Worm (Caenorhabditis elegans) whole organism, L4/young adult: ENCODE data around the gene Y49F6B.9.

Experiments used
- W03F9.2 ChIP-seq: fragments of 150-350 bp; optimal IDR thresholded peaks from 2 replicates; lab custom pipeline; 2014; ENCODE audit warnings: missing biosample characterization, missing genetic modification characterization
- dao-5 ChIP-seq: sonication (generic microtip); optimal IDR thresholded peaks from 2 replicates; lab custom pipeline; 2016; ENCODE audit warnings: missing genotype, missing genetic modification characterization, moderate library complexity, missing compliant biosample characterization
- him-1 ChIP-seq: sonication (generic microtip); optimal IDR thresholded peaks from 2 replicates; lab custom pipeline; 2016; ENCODE audit warnings: missing genotype, missing genetic modification reagents, missing genetic modification characterization, missing compliant biosample characterization

Gene Y49F6B.9

DNA sequence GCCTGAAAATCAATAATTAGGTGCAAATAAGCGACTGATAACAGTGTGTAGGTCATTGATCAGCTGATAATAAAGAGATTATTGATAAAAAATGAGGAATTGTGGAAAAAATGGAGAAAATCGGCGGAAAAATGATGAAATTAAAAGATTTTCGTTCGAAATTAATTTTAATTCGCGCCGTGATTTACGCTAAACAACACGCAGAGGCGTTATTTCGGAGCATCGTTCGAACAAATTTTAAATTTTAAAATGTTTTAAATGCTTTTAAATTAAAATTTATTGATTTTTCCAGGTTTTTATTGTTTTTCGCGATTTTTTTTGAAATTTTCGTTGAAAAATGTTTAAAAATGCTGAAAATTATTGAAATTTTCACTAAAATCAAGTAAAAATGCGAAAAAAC lies at the start of gene Y49F6B.9:
TSS of gene Y49F6B.9 (minus strand) at position 2 of the 400 bp plus-strand sequence.
- TF ChIP-seq him-1 (tag; lab: Kevin White, UChicago) (no peak), W03F9.2 (no peak), dao-5 (tag; lab: Kevin White, UChicago) (no peak)

DNA sequence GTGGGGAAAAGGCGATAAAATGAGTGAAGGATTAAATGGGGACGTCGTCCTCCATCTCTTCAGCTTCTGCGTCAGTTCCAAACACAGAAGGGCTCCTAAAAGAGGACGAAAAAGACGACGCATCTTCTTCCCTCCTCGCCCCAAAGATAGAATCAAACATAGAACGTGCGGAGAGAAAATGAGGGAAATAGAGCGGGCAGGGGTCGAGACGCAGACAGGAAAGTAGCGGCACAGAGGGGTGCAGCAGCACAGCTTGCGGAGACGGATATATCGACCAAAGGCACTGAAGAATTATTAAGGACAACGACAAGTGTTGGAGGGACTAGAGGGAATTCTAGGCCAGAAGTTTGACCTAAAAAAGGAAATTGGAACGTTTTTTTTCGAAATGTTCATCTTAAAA lies 48.1 kb upstream of the Y49F6B.9 start:
- TF ChIP-seq W03F9.2 = no peak
- TF ChIP-seq him-1 (tag; lab: Kevin White, UChicago) = peak; percentile 3

DNA sequence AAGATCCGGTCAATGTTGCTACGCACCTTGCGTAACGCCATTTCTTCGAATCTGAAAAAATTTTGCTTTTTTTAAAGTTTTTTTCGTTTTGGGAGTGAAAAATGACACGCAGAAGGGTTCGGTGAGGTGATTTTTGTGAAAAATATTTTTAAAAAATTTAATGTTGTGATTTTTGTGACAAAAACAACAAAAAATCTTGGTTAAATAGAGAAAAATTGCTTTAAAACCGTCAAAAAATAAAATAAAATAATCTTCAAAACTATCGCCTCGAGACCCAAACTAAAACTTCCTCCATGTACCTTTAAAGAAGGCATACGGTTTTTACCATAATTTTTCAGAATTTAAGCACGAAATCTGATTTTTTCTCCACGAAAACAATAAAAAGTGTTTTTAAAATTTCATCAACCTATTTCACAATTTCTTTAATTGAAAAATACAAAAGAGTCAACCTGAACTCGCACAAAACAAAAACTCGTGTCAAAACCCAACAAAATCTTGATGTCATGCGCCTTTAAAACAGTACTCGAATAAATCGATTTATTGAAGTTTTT lies 47.3 kb upstream of the Y49F6B.9 start, which contains the start of gene apd-3:
TSS of gene apd-3 (minus strand) at position 51 of the 551 bp plus-strand sequence.
- TF ChIP-seq dao-5 (tag; lab: Kevin White, UChicago) = no peak

DNA sequence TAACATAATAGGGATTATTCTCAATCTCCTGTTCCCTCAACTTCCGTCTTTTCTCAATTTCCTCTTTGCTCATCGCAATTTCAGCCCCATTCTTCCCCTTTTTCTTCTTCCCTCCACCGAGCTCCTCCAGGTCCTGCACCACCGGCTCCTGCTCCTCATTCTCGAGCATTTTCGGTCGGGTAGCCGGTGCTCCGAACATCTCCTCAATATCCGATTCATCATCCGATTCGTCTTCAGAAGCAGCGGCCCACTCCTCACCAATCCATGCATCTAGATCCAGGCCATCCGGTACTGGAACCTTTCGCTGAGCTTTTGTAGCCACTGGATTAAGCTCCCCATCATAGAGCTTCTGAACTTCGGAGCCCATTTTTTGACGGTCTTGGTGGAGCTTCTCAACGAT lies 41.0 kb upstream of the Y49F6B.9 start:
- no peak for TF ChIP-seq him-1 (tag; lab: Kevin White, UChicago)
- TF ChIP-seq dao-5 (tag; lab: Kevin White, UChicago) = no peak
- TF ChIP-seq W03F9.2 = no peak

DNA sequence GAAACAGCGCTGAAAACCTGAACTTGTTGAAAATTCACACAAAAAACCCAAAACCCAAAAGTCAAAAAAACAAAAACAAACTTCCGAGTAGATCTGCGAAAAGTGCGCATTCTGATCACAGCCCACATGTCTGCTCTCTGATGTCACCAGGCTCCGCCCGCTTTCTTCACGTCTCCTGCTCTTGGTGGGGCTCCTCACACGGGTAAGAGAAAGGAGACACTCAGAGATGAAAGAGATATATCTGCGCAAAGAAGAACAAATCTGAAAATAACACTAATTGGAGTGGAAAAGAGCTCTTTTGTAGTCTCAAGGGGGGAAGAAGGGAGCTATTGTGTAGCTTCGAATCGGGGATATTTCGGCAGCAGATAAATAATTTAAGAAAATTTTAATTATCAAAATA lies 29.1 kb upstream of the Y49F6B.9 start, which contains the start of gene ncs-6:
TSS of gene ncs-6 (minus strand) at position 261 of the 400 bp plus-strand sequence.
- no peak for TF ChIP-seq W03F9.2
- no peak for TF ChIP-seq him-1 (tag; lab: Kevin White, UChicago)

DNA sequence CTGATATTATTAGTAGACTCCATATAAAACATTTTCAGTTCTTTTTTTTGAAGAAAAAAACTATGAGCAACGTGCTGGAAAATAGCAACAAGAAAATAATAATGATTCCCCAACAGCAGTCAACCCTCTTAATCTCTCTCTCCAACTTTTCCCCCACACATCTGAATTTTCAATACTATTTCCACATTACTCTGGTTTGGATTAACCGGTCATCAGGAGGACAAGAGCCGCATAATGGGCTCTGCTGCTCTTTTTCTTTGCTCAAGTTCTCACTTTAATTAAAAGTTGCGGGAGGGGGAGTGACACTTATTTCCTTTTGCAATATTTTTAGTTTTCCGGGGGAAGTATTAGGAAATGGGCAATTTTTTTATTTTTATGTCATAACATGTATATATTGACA lies 28.3 kb upstream of the Y49F6B.9 start:
- TF ChIP-seq dao-5 (tag; lab: Kevin White, UChicago) = no peak
- TF ChIP-seq him-1 (tag; lab: Kevin White, UChicago) = no peak
- TF ChIP-seq W03F9.2 = no peak

DNA sequence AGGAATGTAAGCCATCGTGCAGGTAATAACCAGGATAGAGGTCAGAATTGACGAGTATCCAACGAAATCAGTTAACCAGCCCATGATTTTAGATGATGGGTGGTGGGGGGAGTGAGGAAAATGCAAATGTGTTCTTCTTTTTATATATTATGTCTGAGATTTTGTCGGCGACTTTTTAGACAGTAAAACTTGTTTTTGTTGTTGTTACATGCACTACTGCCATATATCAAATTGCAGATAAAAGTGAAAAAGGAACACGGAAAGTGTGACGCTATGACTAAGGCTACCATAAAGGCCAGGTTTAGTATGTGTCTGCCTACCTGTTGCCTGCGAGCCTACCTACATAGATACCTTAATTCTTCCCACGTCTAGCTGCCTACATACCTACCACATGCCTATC lies 24.9 kb upstream of the Y49F6B.9 start, which contains the start of gene col-72:
TSS of gene col-72 (minus strand) at position 101 of the 400 bp plus-strand sequence.
- no peak for TF ChIP-seq him-1 (tag; lab: Kevin White, UChicago)
- TF ChIP-seq W03F9.2 = no peak
- no peak for TF ChIP-seq dao-5 (tag; lab: Kevin White, UChicago)

DNA sequence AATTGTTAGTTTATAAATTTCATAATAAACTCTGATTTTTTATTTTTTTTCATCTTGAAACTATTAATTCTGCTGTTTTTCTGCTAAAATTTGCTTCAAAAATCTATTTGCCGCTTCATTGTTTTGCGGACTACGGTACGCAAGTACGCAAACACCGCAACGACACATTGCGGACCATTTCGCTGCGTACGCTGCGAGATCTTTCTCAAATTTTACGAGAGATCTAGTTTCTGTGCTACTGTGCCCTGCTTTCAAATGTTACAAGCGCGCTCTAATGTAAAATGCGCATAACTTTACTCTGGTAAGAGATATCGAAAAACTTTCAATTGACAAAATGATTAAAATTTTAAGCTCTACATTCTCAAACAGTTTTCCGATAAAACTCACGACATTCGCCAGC lies 24.4 kb upstream of the Y49F6B.9 start:
- TF ChIP-seq W03F9.2 = peak; percentile 10
- peak; percentile 51 for TF ChIP-seq him-1 (tag; lab: Kevin White, UChicago)

DNA sequence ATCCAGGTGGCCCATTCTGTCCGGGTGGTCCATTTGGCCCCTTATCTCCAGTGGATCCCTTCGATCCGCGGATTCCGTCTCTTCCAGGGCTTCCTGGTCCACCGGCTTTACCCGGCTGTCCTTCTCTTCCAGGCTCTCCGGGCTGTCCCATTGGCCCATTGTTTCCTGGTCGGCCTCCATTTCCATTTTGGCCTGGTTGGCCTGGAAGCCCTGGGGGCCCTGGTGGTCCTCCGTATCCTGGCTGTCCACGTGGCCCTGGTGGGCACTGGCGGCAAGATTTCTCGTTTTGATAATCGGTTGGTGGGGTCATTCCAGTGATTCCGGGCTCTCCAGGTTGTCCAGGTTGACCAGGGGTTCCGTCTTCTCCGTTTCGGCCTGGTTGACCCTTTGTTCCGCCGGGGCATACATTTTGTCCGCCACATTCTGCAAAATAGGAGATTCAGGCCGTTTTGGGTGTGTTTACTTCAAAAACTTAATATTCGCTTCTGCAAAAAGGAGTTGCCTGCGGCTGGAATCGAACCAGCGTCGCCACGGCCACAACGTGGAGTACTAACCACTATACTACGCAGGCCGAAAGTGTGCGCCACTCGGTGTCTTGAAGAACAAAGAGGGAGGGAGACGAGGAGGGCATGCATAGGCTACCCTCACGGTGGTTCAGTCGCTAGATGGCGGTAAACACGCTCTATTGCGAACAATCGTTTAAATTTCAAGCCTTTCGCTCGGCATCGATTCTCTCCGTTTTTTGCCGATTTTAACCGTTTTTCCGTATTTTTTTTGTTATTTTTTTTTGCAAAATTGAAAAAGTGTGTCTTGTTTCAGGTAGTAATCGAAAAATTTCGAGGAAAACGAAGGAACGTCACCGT lies 22.0 kb upstream of the Y49F6B.9 start, which contains the start of gene W09G10.9:
TSS of gene W09G10.9 (plus strand) at position 813 of the 863 bp plus-strand sequence.
- no peak for TF ChIP-seq him-1 (tag; lab: Kevin White, UChicago)
- TF ChIP-seq W03F9.2 = no peak
- no peak for TF ChIP-seq dao-5 (tag; lab: Kevin White, UChicago)

DNA sequence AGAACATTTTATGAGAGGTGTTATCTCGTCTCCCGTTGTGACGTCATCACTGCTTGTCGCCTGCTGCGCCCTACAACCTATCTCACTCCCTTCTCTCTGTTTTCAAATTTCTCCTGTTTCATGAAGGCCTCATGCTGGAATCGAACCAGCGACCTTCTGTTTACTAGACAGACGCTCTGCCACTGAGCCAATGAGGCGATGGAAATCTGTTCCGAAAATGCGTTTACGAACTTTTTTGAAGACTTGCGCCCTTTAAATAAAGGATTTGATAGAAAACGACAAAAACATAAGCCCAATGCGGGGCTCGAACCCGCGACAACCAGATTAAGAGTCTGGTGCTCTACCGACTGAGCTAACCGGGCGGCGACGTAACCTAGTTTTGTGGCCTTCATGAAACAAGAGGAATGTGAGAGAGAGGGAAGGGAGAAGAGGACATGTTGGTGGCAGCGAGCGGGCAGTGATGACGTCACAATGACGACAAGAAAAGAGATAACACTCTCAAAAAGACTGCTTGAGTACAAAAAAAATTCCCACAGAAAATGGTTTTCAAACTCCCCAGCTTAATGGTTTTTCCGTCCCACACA lies 19.9 kb upstream of the Y49F6B.9 start, which contains the start of gene clec-126:
TSS of gene clec-126 (plus strand) at position 534 of the 584 bp plus-strand sequence.
- TF ChIP-seq him-1 (tag; lab: Kevin White, UChicago) = peak; percentile 79
- TF ChIP-seq W03F9.2 = peak; percentile 41
- TF ChIP-seq dao-5 (tag; lab: Kevin White, UChicago) = peak; percentile 15

DNA sequence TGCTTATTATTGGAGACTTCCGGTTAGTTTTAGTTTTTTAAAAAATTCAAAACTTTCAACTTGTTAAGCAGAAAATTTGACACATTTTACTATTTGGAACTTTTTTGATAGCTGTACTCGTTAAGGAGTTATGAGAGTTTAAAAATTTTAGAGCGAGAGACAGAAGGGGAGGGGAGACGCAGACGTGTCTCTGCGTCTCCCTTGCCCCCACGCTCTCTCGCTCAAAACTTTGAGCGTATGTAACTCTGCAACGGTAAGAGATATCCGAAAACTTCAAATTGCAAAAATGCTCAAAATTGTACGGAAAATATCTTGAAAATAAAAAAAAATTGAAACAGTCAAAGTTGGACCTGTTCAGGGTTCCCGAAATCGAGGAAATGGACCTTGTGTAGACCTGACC lies 17.0 kb upstream of the Y49F6B.9 start:
- TF ChIP-seq him-1 (tag; lab: Kevin White, UChicago) (no peak), W03F9.2 (no peak), dao-5 (tag; lab: Kevin White, UChicago) (no peak)

DNA sequence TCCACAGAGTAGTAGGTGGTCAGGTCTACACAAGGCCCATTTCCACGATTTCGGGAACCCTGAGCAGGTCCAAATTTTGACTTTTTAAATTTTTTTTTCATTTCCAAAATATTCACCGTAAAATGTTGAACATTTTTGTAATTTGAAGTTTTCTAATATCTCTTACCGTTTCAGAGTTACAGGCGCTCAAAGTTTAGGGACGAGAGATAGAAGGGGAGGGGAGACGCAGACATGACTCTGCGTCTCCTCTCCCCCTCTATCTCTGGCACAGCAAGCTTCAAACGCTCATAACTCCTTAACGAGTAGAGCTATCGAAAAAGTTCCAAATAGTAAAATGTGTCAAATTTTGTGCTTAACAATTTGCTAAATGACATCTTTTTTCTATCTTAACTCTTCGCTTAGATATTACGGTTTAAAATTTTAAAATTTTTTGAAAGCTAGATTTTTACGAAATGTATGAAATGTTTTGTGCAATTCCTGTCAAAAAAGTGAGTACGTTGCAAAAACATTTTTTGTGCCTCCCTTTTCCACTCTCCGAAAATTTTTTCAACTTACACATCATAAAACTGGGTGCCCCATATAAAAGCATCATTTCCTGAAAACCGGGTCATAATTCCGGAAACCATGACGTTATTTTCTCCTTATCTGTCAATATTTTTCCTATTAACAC lies 16.3 kb upstream of the Y49F6B.9 start, which contains the start of the genes Y49F6B.14 and clec-125:
TSS of gene Y49F6B.14 (minus strand) at position 101 of the 670 bp plus-strand sequence.
TSS of gene clec-125 (plus strand) at position 620 of the 670 bp plus-strand sequence.
- TF ChIP-seq him-1 (tag; lab: Kevin White, UChicago) (no peak), dao-5 (tag; lab: Kevin White, UChicago) (no peak), W03F9.2 (no peak)

DNA sequence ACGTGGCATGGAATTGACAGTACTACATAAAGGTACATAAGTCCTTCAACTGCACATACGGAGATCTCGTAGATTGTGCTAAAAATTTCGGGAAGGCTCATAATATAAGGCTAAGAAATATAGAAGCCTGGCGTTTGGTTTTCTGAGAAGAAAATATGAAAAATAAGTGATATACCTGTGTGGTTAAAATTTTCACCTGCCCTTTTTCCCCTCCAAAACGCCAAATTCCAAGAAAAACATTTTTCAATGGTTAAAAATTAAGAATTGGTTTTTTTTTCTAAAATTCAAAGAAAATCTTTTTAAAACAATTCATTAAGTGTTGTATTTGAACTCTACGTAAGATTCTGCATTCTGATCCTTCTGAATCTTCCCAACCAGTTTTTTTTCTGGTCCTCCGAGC lies 15.4 kb upstream of the Y49F6B.9 start, which contains the start of gene srz-5:
TSS of gene srz-5 (minus strand) at position 101 of the 400 bp plus-strand sequence.
- TF ChIP-seq dao-5 (tag; lab: Kevin White, UChicago) (no peak), W03F9.2 (no peak)
